Worm (Caenorhabditis elegans) whole organism, L4 larva: ENCODE data around the gene F17A2.13.

Source experiments
- D1046.2 ChIP-seq: fragments of 200-800 bp; sonication (Bioruptor generic); IDR thresholded peaks from 2 replicates; pipeline ENCODE4 v1.3.6; 2022; ENCODE audit warnings: missing genetic modification characterization, missing compliant biosample characterization
- F26F4.8 ChIP-seq: fragments of 200-800 bp; sonication (Bioruptor generic); conservative IDR thresholded peaks from 2 replicates; pipeline ENCODE4 v1.3.6; 2022; ENCODE audit warnings: missing genetic modification characterization, missing compliant biosample characterization
- T20F7.1 ChIP-seq: fragments of 200-800 bp; sonication (Bioruptor generic); optimal IDR thresholded peaks from 2 replicates; lab custom pipeline; 2018; ENCODE audit warnings: mild to moderate bottlenecking, missing genetic modification characterization, missing compliant biosample characterization
- Y75B8A.6 ChIP-seq: fragments of 200-800 bp; sonication (Bioruptor generic); IDR thresholded peaks from 2 replicates; pipeline ENCODE4 v1.3.6; 2022; ENCODE audit warnings: missing genetic modification reagents, missing genetic modification characterization, missing compliant biosample characterization
- ama-1 ChIP-seq: fragments of 150-350 bp; optimal IDR thresholded peaks from 2 replicates; lab custom pipeline; 2014; ENCODE audit warnings: inconsistent platforms, mixed read lengths
- ceh-32 ChIP-seq: sonication (generic microtip); optimal IDR thresholded peaks from 2 replicates; lab custom pipeline; 2016; ENCODE audit warnings: mild to moderate bottlenecking, missing genetic modification characterization, missing compliant biosample characterization; ENCODE audit not compliant: poor library complexity
- ceh-62 ChIP-seq: sonication (generic microtip); optimal IDR thresholded peaks from 2 replicates; lab custom pipeline; 2017; ENCODE audit warnings: missing biosample characterization, missing genetic modification characterization
- ceh-82 ChIP-seq: sonication (generic microtip); optimal IDR thresholded peaks from 2 replicates; lab custom pipeline; 2017; ENCODE audit warnings: missing biosample characterization, missing genetic modification characterization
- cey-2 ChIP-seq: sonication (generic microtip); optimal IDR thresholded peaks from 3 replicates; lab custom pipeline; 2017; ENCODE audit warnings: missing genetic modification characterization, mild to moderate bottlenecking, missing compliant biosample characterization, antibody characterized with exemption, borderline replicate concordance; ENCODE audit not compliant: insufficient read depth
- daf-12 ChIP-seq: fragments of 150-350 bp; optimal IDR thresholded peaks from 2 replicates; lab custom pipeline; 2014; ENCODE audit warnings: missing biosample characterization, missing genetic modification reagents, missing genetic modification characterization
- daf-19 ChIP-seq: fragments of 200-800 bp; sonication (Bioruptor generic); conservative IDR thresholded peaks from 2 replicates; pipeline ENCODE4 v1.3.6; 2022; ENCODE audit warnings: missing genetic modification characterization, missing compliant biosample characterization
- daf-8 ChIP-seq: fragments of 200-800 bp; sonication (Bioruptor generic); IDR thresholded peaks from 2 replicates; pipeline ENCODE4 v1.3.6; 2022; ENCODE audit warnings: missing genetic modification characterization, missing compliant biosample characterization
- dmd-6 ChIP-seq: fragments of 200-800 bp; sonication (Bioruptor generic); IDR thresholded peaks from 2 replicates; pipeline ENCODE4 v1.3.6; 2022; ENCODE audit warnings: missing genetic modification reagents, missing genetic modification characterization, missing compliant biosample characterization
- dmd-8 ChIP-seq: fragments of 200-800 bp; sonication (Bioruptor generic); IDR thresholded peaks from 2 replicates; pipeline ENCODE4 v1.3.6; 2022; ENCODE audit warnings: missing genetic modification characterization, missing compliant biosample characterization
- dmd-9 ChIP-seq: fragments of 200-800 bp; sonication (Bioruptor generic); IDR thresholded peaks from 2 replicates; pipeline ENCODE4 v1.3.6; 2022; ENCODE audit warnings: missing genetic modification reagents, missing genetic modification characterization, missing compliant biosample characterization
- dpl-1 ChIP-seq: fragments of 150-350 bp; optimal IDR thresholded peaks from 2 replicates; lab custom pipeline; 2014; ENCODE audit warnings: missing biosample characterization, missing genetic modification reagents, missing genetic modification characterization
- duxl-1 ChIP-seq: sonication (generic microtip); optimal IDR thresholded peaks from 2 replicates; lab custom pipeline; 2016; ENCODE audit warnings: mild to moderate bottlenecking, missing genetic modification characterization, moderate library complexity, missing compliant biosample characterization; ENCODE audit not compliant: poor library complexity
- dve-1 ChIP-seq: sonication (generic microtip); optimal IDR thresholded peaks from 2 replicates; lab custom pipeline; 2017; ENCODE audit warnings: antibody characterized with exemption, mild to moderate bottlenecking, missing genetic modification characterization, missing compliant biosample characterization; ENCODE audit not compliant: insufficient read depth
- egl-43 ChIP-seq: fragments of 200-800 bp; sonication (Bioruptor generic); IDR thresholded peaks from 2 replicates; pipeline ENCODE4 v1.3.6; 2022; ENCODE audit warnings: missing genetic modification reagents, missing genetic modification characterization, missing compliant biosample characterization
- fos-1 ChIP-seq: fragments of 150-350 bp; optimal IDR thresholded peaks from 2 replicates; lab custom pipeline; 2014; ENCODE audit warnings: missing biosample characterization, missing genetic modification characterization
- hif-1 ChIP-seq, 2 experiments: sonication (generic microtip); optimal IDR thresholded peaks; 2 replicates each; lab custom pipeline; 2016 to 2017; ENCODE audit warnings: missing compliant biosample characterization in 2 of 2, missing genetic modification characterization in 2 of 2, missing genetic modification reagents in 2 of 2, missing genotype in 2 of 2, mild to moderate bottlenecking in 1 of 2
- hlh-11 ChIP-seq: fragments of 200-800 bp; sonication (Bioruptor generic); optimal IDR thresholded peaks from 2 replicates; lab custom pipeline; 2018; ENCODE audit warnings: mild to moderate bottlenecking, missing genetic modification characterization, missing compliant biosample characterization
- hmg-1.1 ChIP-seq: fragments of 200-800 bp; sonication (Bioruptor generic); IDR thresholded peaks from 2 replicates; pipeline ENCODE4 v1.3.6; 2022; ENCODE audit warnings: missing genetic modification reagents, missing genetic modification characterization, missing compliant biosample characterization
- lim-7 ChIP-seq: fragments of 200-800 bp; sonication (Bioruptor generic); IDR thresholded peaks from 2 replicates; pipeline ENCODE4 v1.3.6; 2022; ENCODE audit warnings: missing genetic modification characterization, missing compliant biosample characterization
- lin-13 ChIP-seq: fragments of 150-350 bp; optimal IDR thresholded peaks from 2 replicates; lab custom pipeline; 2014; ENCODE audit warnings: missing biosample characterization, missing genetic modification reagents, missing genetic modification characterization
- lin-15B ChIP-seq: fragments of 150-350 bp; sonication (generic microtip); optimal IDR thresholded peaks from 3 replicates; lab custom pipeline; 2014; ENCODE audit warnings: missing biosample characterization, missing genetic modification characterization
- lsy-2 ChIP-seq, 2 experiments: fragments of 150-350 bp in 1 of 2; sonication (generic microtip) in 1 of 2; optimal IDR thresholded peaks; 2 replicates each; lab custom pipeline; 2014 to 2017; ENCODE audit warnings: missing biosample characterization in 2 of 2, missing genetic modification characterization in 2 of 2
- madf-9 ChIP-seq: fragments of 200-800 bp; sonication (Bioruptor generic); conservative IDR thresholded peaks from 2 replicates; pipeline ENCODE4 v1.3.6; 2022; ENCODE audit warnings: missing genetic modification reagents, missing genetic modification characterization, missing compliant biosample characterization
- nhr-11 ChIP-seq: fragments of 150-350 bp; optimal IDR thresholded peaks from 2 replicates; lab custom pipeline; 2014; ENCODE audit warnings: missing biosample characterization, missing genetic modification characterization
- nhr-237 ChIP-seq: sonication (generic microtip); optimal IDR thresholded peaks from 2 replicates; lab custom pipeline; 2017; ENCODE audit warnings: missing biosample characterization, missing genetic modification characterization
- nhr-25 ChIP-seq: sonication (generic microtip); optimal IDR thresholded peaks from 2 replicates; lab custom pipeline; 2017; ENCODE audit warnings: missing genetic modification characterization, mild to moderate bottlenecking, missing compliant biosample characterization, antibody characterized with exemption, moderate library complexity, borderline replicate concordance; ENCODE audit not compliant: insufficient read depth
- nhr-42 ChIP-seq: fragments of 200-800 bp; sonication (Bioruptor generic); IDR thresholded peaks from 2 replicates; pipeline ENCODE4 v1.3.6; 2022; ENCODE audit warnings: missing genetic modification characterization, missing compliant biosample characterization
- nhr-48 ChIP-seq: sonication (generic microtip); optimal IDR thresholded peaks from 2 replicates; lab custom pipeline; 2016; ENCODE audit warnings: mild to moderate bottlenecking, missing genetic modification characterization, missing compliant biosample characterization
- pha-4 ChIP-seq, 2 experiments: fragments of 150-350 bp in 1 of 2; fragments of 200-800 bp in 1 of 2; sonication (Bioruptor generic) in 1 of 2; IDR thresholded peaks in 1 of 2; optimal IDR thresholded peaks in 1 of 2; 2 replicates each; pipeline versions ENCODE4 v1.3.6 to Lab custom; 2014 to 2022; ENCODE audit warnings: missing genetic modification characterization in 2 of 2, missing genetic modification reagents in 2 of 2, missing biosample characterization in 1 of 2, missing compliant biosample characterization in 1 of 2
- saeg-2 ChIP-seq: fragments of 200-800 bp; sonication (Bioruptor generic); IDR thresholded peaks from 2 replicates; pipeline ENCODE4 v1.3.6; 2022; ENCODE audit warnings: missing genetic modification reagents, missing genetic modification characterization, missing compliant biosample characterization
- skn-1 ChIP-seq: fragments of 150-350 bp; optimal IDR thresholded peaks from 2 replicates; lab custom pipeline; 2014; ENCODE audit warnings: missing biosample characterization, missing genetic modification characterization
- snpc-1.2 ChIP-seq: fragments of 200-800 bp; sonication (Bioruptor generic); IDR thresholded peaks from 2 replicates; pipeline ENCODE4 v1.3.6; 2022; ENCODE audit warnings: missing genetic modification reagents, missing genetic modification characterization, missing compliant biosample characterization
- spr-1 ChIP-seq: sonication (generic microtip); optimal IDR thresholded peaks from 2 replicates; lab custom pipeline; 2016; ENCODE audit warnings: mild to moderate bottlenecking, missing genetic modification characterization, missing compliant biosample characterization
- spr-3 ChIP-seq: fragments of 200-800 bp; sonication (Bioruptor generic); optimal IDR thresholded peaks from 2 replicates; lab custom pipeline; 2018; ENCODE audit warnings: mild to moderate bottlenecking, missing genetic modification characterization, missing compliant biosample characterization
- tag-97 ChIP-seq: fragments of 200-800 bp; sonication (Bioruptor generic); IDR thresholded peaks from 2 replicates; pipeline ENCODE4 v1.3.6; 2022; ENCODE audit warnings: missing genetic modification characterization, missing compliant biosample characterization
- tra-1 ChIP-seq: fragments of 200-800 bp; sonication (Bioruptor generic); IDR thresholded peaks from 2 replicates; pipeline ENCODE4 v1.3.6; 2022; ENCODE audit warnings: missing genetic modification reagents, missing genetic modification characterization, missing compliant biosample characterization
- unc-130 ChIP-seq: sonication (generic microtip); optimal IDR thresholded peaks from 2 replicates; lab custom pipeline; 2016; ENCODE audit warnings: missing genetic modification reagents, missing genetic modification characterization, missing compliant biosample characterization
- unc-39 ChIP-seq: sonication (generic microtip); optimal IDR thresholded peaks from 2 replicates; lab custom pipeline; 2017; ENCODE audit warnings: missing biosample characterization, missing genetic modification characterization
- zag-1 ChIP-seq: fragments of 150-350 bp; optimal IDR thresholded peaks from 2 replicates; lab custom pipeline; 2014; ENCODE audit warnings: missing biosample characterization, missing genetic modification characterization
- zfp-2 ChIP-seq: sonication (generic microtip); optimal IDR thresholded peaks from 2 replicates; lab custom pipeline; 2016; ENCODE audit warnings: mild to moderate bottlenecking, missing genetic modification characterization, missing compliant biosample characterization
- zip-2 ChIP-seq: fragments of 150-350 bp; optimal IDR thresholded peaks from 2 replicates; lab custom pipeline; 2014; ENCODE audit warnings: missing biosample characterization, missing genetic modification characterization
- ztf-11 ChIP-seq: fragments of 150-350 bp; optimal IDR thresholded peaks from 2 replicates; lab custom pipeline; 2014; ENCODE audit warnings: missing biosample characterization, missing genetic modification characterization

Gene F17A2.13

DNA sequence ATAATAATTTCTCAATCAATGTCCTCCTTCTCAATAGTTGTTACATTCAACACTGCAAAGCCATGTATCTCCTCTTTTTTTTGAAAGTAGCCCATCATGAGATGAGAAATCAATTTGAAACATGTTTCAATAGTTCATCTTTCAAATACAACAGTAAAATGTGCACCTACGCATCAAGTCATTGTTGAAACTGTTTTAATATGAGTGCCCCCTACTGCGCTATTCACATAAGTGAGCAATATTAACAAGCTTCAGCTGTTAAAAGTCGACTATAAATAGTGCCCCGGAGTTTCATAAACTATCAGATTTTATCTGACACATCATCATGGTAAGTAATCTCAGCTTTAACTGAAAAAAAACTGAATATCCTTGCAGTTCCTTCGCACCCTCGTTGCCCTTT is 39.0 kb downstream of the F17A2.13 start, which contains the start of the genes nspc-15 and F19H6.6:
nspc-15 (plus strand) TSS at position 301 of the 400 bp plus-strand sequence.
F19H6.6 (plus strand) TSS at position 384 of the 400 bp plus-strand sequence.
- TF ChIP-seq daf-19 (GFP tag; lab: Robert Waterston, UW) (no peak), skn-1 (no peak), Y75B8A.6 (GFP tag; lab: Robert Waterston, UW) (no peak), zag-1 (no peak), ceh-82 (tag; lab: Kevin White, UChicago) (no peak), hif-1 (tag; optimal IDR thresholded peaks at IDR 0.05; lab: Kevin White, UChicago) (no peak), F26F4.8 (GFP tag; lab: Robert Waterston, UW) (no peak), lim-7 (GFP tag; lab: Robert Waterston, UW) (no peak), unc-39 (tag; lab: Kevin White, UChicago) (no peak), ceh-62 (no peak), hlh-11 (tag; lab: Kevin White, UChicago) (no peak), ceh-32 (no peak), nhr-42 (GFP tag; lab: Robert Waterston, UW) (no peak), lsy-2 (tag; optimal IDR thresholded peaks at IDR 0.05; lab: Kevin White, UChicago) (no peak), dpl-1 (GFP tag; lab: Kevin White, UChicago) (no peak), dmd-8 (GFP tag; lab: Robert Waterston, UW) (no peak), D1046.2 (GFP tag; lab: Robert Waterston, UW) (no peak), nhr-237 (no peak), dmd-6 (GFP tag; lab: Robert Waterston, UW) (no peak)

DNA sequence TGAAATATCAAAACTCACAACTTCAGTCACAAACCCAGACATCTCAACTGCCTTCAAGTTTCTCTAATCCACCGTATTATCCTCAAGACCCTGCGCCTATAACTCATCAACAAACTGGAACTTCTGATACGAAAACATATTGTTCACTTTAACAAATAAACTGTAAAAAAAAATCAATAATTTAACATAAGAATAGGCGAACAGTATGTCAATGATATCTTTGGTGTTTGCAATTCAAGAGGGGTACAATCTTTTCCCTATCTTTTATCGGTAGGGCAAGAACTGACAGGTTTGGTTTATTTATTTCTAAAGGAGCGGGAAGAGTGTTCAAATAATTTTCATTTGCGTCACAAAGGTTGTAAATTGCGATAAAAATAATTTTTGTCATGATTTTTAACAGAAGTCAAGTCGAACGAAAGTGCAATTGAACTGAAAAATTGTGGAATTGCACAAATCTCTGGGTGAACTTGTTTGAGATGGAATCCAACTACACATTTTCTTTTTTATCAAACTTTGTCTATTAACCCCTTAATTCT is 41.6 kb downstream of the F17A2.13 start:
- peak; percentile 86 for TF ChIP-seq cey-2
- TF ChIP-seq zfp-2 (tag; lab: Kevin White, UChicago) = peak; percentile 76
- TF ChIP-seq ceh-82 (tag; lab: Kevin White, UChicago) = peak; percentile 72
- TF ChIP-seq ceh-32 = peak; percentile 89
- peak; percentile 90 for TF ChIP-seq nhr-237
- peak; percentile 98 for TF ChIP-seq duxl-1 (tag; lab: Kevin White, UChicago)
- TF ChIP-seq nhr-25 (tag; lab: Kevin White, UChicago) = peak; percentile 84
- peak; percentile 76 for TF ChIP-seq tag-97
- TF ChIP-seq nhr-48 = peak; percentile 97
- peak; percentile 99 for TF ChIP-seq hmg-1.1 (GFP tag; lab: Robert Waterston, UW)
- peak; percentile 94 for TF ChIP-seq T20F7.1 (GFP tag; lab: Kevin White, UChicago)
- peak; percentile 96 for TF ChIP-seq lin-13 (GFP tag; lab: Kevin White, UChicago)
- peak; percentile 93 for TF ChIP-seq saeg-2
- TF ChIP-seq skn-1 = peak; percentile 41
- peak; percentile 56 for TF ChIP-seq ztf-11
- peak; percentile 66 for TF ChIP-seq dpl-1 (GFP tag; lab: Kevin White, UChicago)
- TF ChIP-seq ama-1 = no peak
- peak; percentile 96 for TF ChIP-seq pha-4 (GFP tag; IDR thresholded peaks at IDR 0.05; lab: Robert Waterston, UW)
- TF ChIP-seq pha-4 (tag; optimal IDR thresholded peaks at IDR 0.05; lab: Kevin White, UChicago) = peak; percentile 95
- TF ChIP-seq dmd-9 (GFP tag; lab: Robert Waterston, UW) = peak; percentile 64; the same call in 1 of the 2 replicates
- TF ChIP-seq F26F4.8 (GFP tag; lab: Robert Waterston, UW) = no peak
- TF ChIP-seq egl-43 (GFP tag; lab: Robert Waterston, UW) = peak; percentile 78
- TF ChIP-seq tra-1 (GFP tag; lab: Robert Waterston, UW) = peak; percentile 96
- TF ChIP-seq spr-3 (GFP tag; lab: Kevin White, UChicago) = peak; percentile 91
- peak; percentile 95 for TF ChIP-seq madf-9 (GFP tag; lab: Robert Waterston, UW)
- TF ChIP-seq dve-1 = peak; percentile 100
- peak; percentile 98 for TF ChIP-seq fos-1 (tag; lab: Kevin White, UChicago)
- peak; percentile 57; the same call in 1 of the 2 replicates for TF ChIP-seq daf-8 (GFP tag; lab: Robert Waterston, UW)
- peak; percentile 13 for TF ChIP-seq lin-15B
- TF ChIP-seq unc-130 (GFP tag; lab: Kevin White, UChicago) = no peak
- peak; percentile 96 for TF ChIP-seq zip-2 (tag; lab: Kevin White, UChicago)
- peak; percentile 96 for TF ChIP-seq spr-1 (tag; lab: Kevin White, UChicago)
- peak; percentile 90 for TF ChIP-seq zag-1
- TF ChIP-seq snpc-1.2 = no peak
- TF ChIP-seq lsy-2 (tag; optimal IDR thresholded peaks at IDR 0.05; lab: Kevin White, UChicago) = peak; percentile 94 to 97
- TF ChIP-seq daf-12 = peak; percentile 9
- peak; percentile 97 for TF ChIP-seq nhr-11 (tag; lab: Kevin White, UChicago)
